Worm (Caenorhabditis elegans) whole organism, late embryonic: Measurements from ENCODE around the gene htrl-1.

Source experiments
- C08G9.2 ChIP-seq: sonication (generic microtip); optimal IDR thresholded peaks from 2 replicates; lab custom pipeline; 2016; ENCODE audit warnings: mild to moderate bottlenecking, missing genetic modification characterization, moderate library complexity, missing compliant biosample characterization
- ceh-31 ChIP-seq: sonication (generic microtip); optimal IDR thresholded peaks from 2 replicates; lab custom pipeline; 2016; ENCODE audit warnings: missing genetic modification characterization, missing compliant biosample characterization
- hlh-8 ChIP-seq: sonication (generic microtip); optimal IDR thresholded peaks from 2 replicates; lab custom pipeline; 2016; ENCODE audit warnings: missing genotype, missing genetic modification characterization, missing compliant biosample characterization
- mec-3 ChIP-seq: sonication (generic microtip); optimal IDR thresholded peaks from 2 replicates; lab custom pipeline; 2016; ENCODE audit warnings: borderline replicate concordance, missing genetic modification characterization, missing compliant biosample characterization
- nhr-11 ChIP-seq: fragments of 150-350 bp; optimal IDR thresholded peaks from 2 replicates; lab custom pipeline; 2014; ENCODE audit warnings: missing biosample characterization, missing genetic modification characterization
- npax-4 ChIP-seq: sonication (generic microtip); optimal IDR thresholded peaks from 2 replicates; lab custom pipeline; 2016; ENCODE audit warnings: missing genetic modification characterization, missing compliant biosample characterization
- pha-4 ChIP-seq: fragments of 150-350 bp; optimal IDR thresholded peaks from 2 replicates; lab custom pipeline; 2018; ENCODE audit warnings: missing biosample characterization, missing genetic modification reagents, missing genetic modification characterization
- ref-2 ChIP-seq: sonication (generic microtip); optimal IDR thresholded peaks from 2 replicates; lab custom pipeline; 2016; ENCODE audit warnings: missing genetic modification characterization, missing compliant biosample characterization

ce11 chrV:11479406-11479805, 16.8 kb downstream of the htrl-1 start, which contains the start of gene T11F9.22:
- no peak for TF ChIP-seq ref-2 (tag; lab: Kevin White, UChicago)
- TF ChIP-seq npax-4 (tag; lab: Kevin White, UChicago), result no peak
- TF ChIP-seq ceh-31 (tag; lab: Kevin White, UChicago), result no peak
- TF ChIP-seq mec-3 (tag; lab: Kevin White, UChicago), result no peak
- no peak for TF ChIP-seq C08G9.2
- no peak for TF ChIP-seq nhr-11 (tag; lab: Kevin White, UChicago)
- no peak for TF ChIP-seq hlh-8
- no peak for TF ChIP-seq pha-4 (tag; lab: Kevin White, UChicago)
